Fruit fly (Drosophila melanogaster): Measurements from ENCODE around the gene Prp5.

- peak; percentile 59 for TF ChIP-seq Eip78C (GFP tag)
- no peak for TF ChIP-seq Ets96B (tag; optimal IDR thresholded peaks at IDR 0.05)
- TF ChIP-seq svp (GFP tag) = peak; percentile 84
Observed at dm6 chrX:15333066-15333874, 11.7 kb upstream of the Prp5 start, which contains the start of the genes CG9114 and HDAC6.
